Worm (Caenorhabditis elegans) whole organism, L3 larva: ENCODE measurements around the gene nhr-91.

Source experiments
- R02D3.7 ChIP-seq: fragments of 150-350 bp; optimal IDR thresholded peaks from 2 replicates; lab custom pipeline; 2014; ENCODE audit warnings: missing biosample characterization, missing genetic modification characterization
- aly-2 ChIP-seq: fragments of 150-350 bp; optimal IDR thresholded peaks from 2 replicates; lab custom pipeline; 2014; ENCODE audit warnings: missing biosample characterization, missing genetic modification characterization
- ama-1 ChIP-seq: fragments of 150-350 bp; optimal IDR thresholded peaks from 2 replicates; lab custom pipeline; 2018
- ceh-16 ChIP-seq: sonication (generic microtip); optimal IDR thresholded peaks from 2 replicates; lab custom pipeline; 2017; ENCODE audit warnings: missing biosample characterization, missing genetic modification characterization
- ceh-28 ChIP-seq: fragments of 150-350 bp; optimal IDR thresholded peaks from 2 replicates; lab custom pipeline; 2014; ENCODE audit warnings: missing biosample characterization, missing genetic modification reagents, missing genetic modification characterization
- ceh-82 ChIP-seq: fragments of 150-350 bp; optimal IDR thresholded peaks from 2 replicates; lab custom pipeline; 2014; ENCODE audit warnings: missing biosample characterization, missing genetic modification characterization
- ceh-9 ChIP-seq: sonication (generic microtip); optimal IDR thresholded peaks from 2 replicates; lab custom pipeline; 2018; ENCODE audit warnings: missing biosample characterization, missing genetic modification characterization
- daf-12 ChIP-seq: fragments of 150-350 bp; optimal IDR thresholded peaks from 2 replicates; lab custom pipeline; 2014; ENCODE audit warnings: missing biosample characterization, missing genetic modification reagents, missing genetic modification characterization
- egl-27 ChIP-seq: sonication (generic microtip); optimal IDR thresholded peaks from 4 replicates; lab custom pipeline; 2017; ENCODE audit warnings: missing biosample characterization, missing genetic modification reagents, missing genetic modification characterization
- egl-5 ChIP-seq: fragments of 150-350 bp; optimal IDR thresholded peaks from 2 replicates; lab custom pipeline; 2017; ENCODE audit warnings: missing biosample characterization, missing genetic modification reagents, missing genetic modification characterization, inconsistent platforms
- elt-1 ChIP-seq: fragments of 150-350 bp; optimal IDR thresholded peaks from 2 replicates; lab custom pipeline; 2014; ENCODE audit warnings: missing biosample characterization, missing genetic modification characterization
- elt-2 ChIP-seq: sonication (generic microtip); optimal IDR thresholded peaks from 2 replicates; lab custom pipeline; 2016; ENCODE audit warnings: missing genetic modification reagents, mild to moderate bottlenecking, missing genetic modification characterization, missing compliant biosample characterization
- elt-3 ChIP-seq, 3 experiments: fragments of 150-350 bp in 1 of 3; sonication (generic microtip) in 2 of 3; optimal IDR thresholded peaks; 2 replicates in 2 of 3; 4 replicates in 1 of 3; lab custom pipeline; 2014 to 2017; ENCODE audit warnings: missing biosample characterization in 3 of 3, missing genetic modification characterization in 3 of 3
- eor-1 ChIP-seq, 2 experiments: fragments of 150-350 bp; optimal IDR thresholded peaks; 2 replicates each; lab custom pipeline; 2014 to 2018; ENCODE audit warnings: missing biosample characterization in 2 of 2, missing genetic modification characterization in 2 of 2
- fkh-10 ChIP-seq: sonication (generic microtip); optimal IDR thresholded peaks from 2 replicates; lab custom pipeline; 2017; ENCODE audit warnings: missing biosample characterization, missing genetic modification reagents, missing genetic modification characterization
- fkh-2 ChIP-seq: fragments of 150-350 bp; optimal IDR thresholded peaks from 2 replicates; lab custom pipeline; 2014; ENCODE audit warnings: missing biosample characterization, missing genetic modification reagents, missing genetic modification characterization
- fos-1 ChIP-seq: fragments of 150-350 bp; optimal IDR thresholded peaks from 2 replicates; lab custom pipeline; 2014; ENCODE audit warnings: missing biosample characterization, missing genetic modification characterization
- hmg-11 ChIP-seq: sonication (generic microtip); optimal IDR thresholded peaks from 2 replicates; lab custom pipeline; 2016; ENCODE audit warnings: missing genetic modification characterization, missing compliant biosample characterization
- jun-1 ChIP-seq: fragments of 150-350 bp; optimal IDR thresholded peaks from 2 replicates; lab custom pipeline; 2014; ENCODE audit warnings: missing biosample characterization, missing genetic modification reagents, missing genetic modification characterization
- lin-15B ChIP-seq: fragments of 150-350 bp; optimal IDR thresholded peaks from 2 replicates; lab custom pipeline; 2014; ENCODE audit warnings: missing biosample characterization, missing genetic modification characterization
- lin-39 ChIP-seq: fragments of 150-350 bp; optimal IDR thresholded peaks from 2 replicates; lab custom pipeline; 2018; ENCODE audit warnings: missing biosample characterization, missing genetic modification reagents, missing genetic modification characterization
- lsy-12 ChIP-seq: sonication (generic microtip); optimal IDR thresholded peaks from 2 replicates; lab custom pipeline; 2016; ENCODE audit warnings: mild to moderate bottlenecking, missing genetic modification characterization, missing compliant biosample characterization
- mdl-1 ChIP-seq: fragments of 150-350 bp; optimal IDR thresholded peaks from 2 replicates; lab custom pipeline; 2014; ENCODE audit warnings: missing biosample characterization, missing genetic modification characterization
- mml-1 ChIP-seq: fragments of 150-350 bp; sonication (generic microtip); optimal IDR thresholded peaks from 3 replicates; lab custom pipeline; 2014; ENCODE audit warnings: missing biosample characterization, missing genetic modification characterization
- nhr-12 ChIP-seq: fragments of 150-350 bp; optimal IDR thresholded peaks from 2 replicates; lab custom pipeline; 2014; ENCODE audit warnings: missing biosample characterization, missing genetic modification characterization
- nhr-23 ChIP-seq: fragments of 150-350 bp; optimal IDR thresholded peaks from 2 replicates; lab custom pipeline; 2014; ENCODE audit warnings: missing biosample characterization, missing genetic modification reagents, missing genetic modification characterization
- nhr-25 ChIP-seq: sonication (generic microtip); optimal IDR thresholded peaks from 2 replicates; lab custom pipeline; 2017; ENCODE audit warnings: missing biosample characterization, missing genetic modification characterization
- nhr-43 ChIP-seq: sonication (generic microtip); optimal IDR thresholded peaks from 2 replicates; lab custom pipeline; 2016; ENCODE audit warnings: mild to moderate bottlenecking, missing genetic modification characterization, missing compliant biosample characterization; ENCODE audit not compliant: poor library complexity, severe bottlenecking
- nhr-67 ChIP-seq: fragments of 150-350 bp; optimal IDR thresholded peaks from 2 replicates; lab custom pipeline; 2014; ENCODE audit warnings: missing biosample characterization, missing genetic modification characterization
- nhr-76 ChIP-seq: fragments of 150-350 bp; sonication (generic microtip); optimal IDR thresholded peaks from 5 replicates; lab custom pipeline; 2014; ENCODE audit warnings: missing biosample characterization, missing genetic modification characterization
- nhr-77 ChIP-seq: fragments of 150-350 bp; optimal IDR thresholded peaks from 2 replicates; lab custom pipeline; 2014; ENCODE audit warnings: missing biosample characterization, missing genetic modification characterization
- pha-4 ChIP-seq: fragments of 150-350 bp; optimal IDR thresholded peaks from 2 replicates; lab custom pipeline; 2014; ENCODE audit warnings: missing biosample characterization, missing genetic modification reagents, missing genetic modification characterization
- pqm-1 ChIP-seq: fragments of 150-350 bp; optimal IDR thresholded peaks from 2 replicates; lab custom pipeline; 2017; ENCODE audit warnings: missing biosample characterization, missing genetic modification characterization, inconsistent platforms
- sea-2 ChIP-seq: fragments of 150-350 bp; sonication (generic microtip); optimal IDR thresholded peaks from 4 replicates; lab custom pipeline; 2014; ENCODE audit warnings: missing biosample characterization, missing genetic modification reagents, missing genetic modification characterization
- tbx-2 ChIP-seq: sonication (generic microtip); optimal IDR thresholded peaks from 2 replicates; lab custom pipeline; 2016; ENCODE audit warnings: mild to moderate bottlenecking, missing genetic modification characterization, missing compliant biosample characterization
- zag-1 ChIP-seq: fragments of 150-350 bp; optimal IDR thresholded peaks from 2 replicates; lab custom pipeline; 2014; ENCODE audit warnings: missing biosample characterization, missing genetic modification characterization
- ztf-11 ChIP-seq: fragments of 150-350 bp; optimal IDR thresholded peaks from 2 replicates; lab custom pipeline; 2014; ENCODE audit warnings: missing biosample characterization, missing genetic modification characterization
- ztf-4 ChIP-seq: fragments of 150-350 bp; optimal IDR thresholded peaks from 2 replicates; lab custom pipeline; 2014; ENCODE audit warnings: missing biosample characterization, missing genetic modification characterization

Gene nhr-91

ce11 chrX:15302863-15303262 lies 6.3 kb upstream of the nhr-91 start, which contains the start of gene ser-2:
Gene ser-2, minus strand, starts transcription at chrX:15302963.
- TF ChIP-seq eor-1 (tag; optimal IDR thresholded peaks at IDR 0.05; lab: Kevin White, UChicago) (no peak), hmg-11 (tag; lab: Kevin White, UChicago) (no peak), fkh-10 (no peak), sea-2 (GFP tag; lab: Kevin White, UChicago) (no peak), aly-2 (no peak), lin-39 (peak; percentile 10), nhr-77 (tag; lab: Kevin White, UChicago) (no peak)
- TF ChIP-seq, all 47 proteins: peak for 1

DNA sequence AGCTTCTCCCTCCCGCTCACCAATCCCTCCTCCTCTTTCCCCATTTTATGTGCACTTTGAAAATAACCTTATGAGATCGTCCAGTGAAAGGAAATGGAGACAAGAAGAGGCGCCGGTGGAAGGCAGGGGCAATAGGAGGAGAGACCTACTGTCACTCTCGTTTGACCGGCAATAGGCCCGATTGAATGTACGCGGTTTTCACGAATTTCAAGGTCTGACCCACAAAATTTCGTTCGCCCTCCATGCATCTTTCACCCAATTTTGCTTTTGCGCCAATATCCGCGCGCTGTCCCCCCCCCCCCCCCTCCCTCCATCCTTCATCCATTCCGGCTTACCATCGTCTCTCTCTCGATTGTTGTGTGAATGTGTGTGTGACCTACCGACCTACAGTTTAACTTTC lies 1.5 kb upstream of the nhr-91 start:
- no peak for TF ChIP-seq tbx-2 (tag; lab: Kevin White, UChicago)
- TF ChIP-seq nhr-25 (tag; lab: Kevin White, UChicago) = peak; percentile 4
- TF ChIP-seq nhr-23 = peak; percentile 77

- TF ChIP-seq fos-1 (tag; lab: Kevin White, UChicago) (no peak), ama-1 (lab: Kevin White, UChicago) (no peak), mdl-1 (tag; lab: Kevin White, UChicago) (no peak), ceh-16 (no peak), pqm-1 (tag; lab: Kevin White, UChicago) (no peak), egl-5 (tag; lab: Kevin White, UChicago) (no peak), ceh-28 (no peak), nhr-77 (tag; lab: Kevin White, UChicago) (no peak), ceh-82 (tag; lab: Kevin White, UChicago) (no peak), ztf-11 (tag; lab: Kevin White, UChicago) (no peak), sea-2 (GFP tag; lab: Kevin White, UChicago) (no peak), elt-2 (tag; lab: Kevin White, UChicago) (no peak), hmg-11 (tag; lab: Kevin White, UChicago) (no peak)
Observed at ce11 chrX:15308685-15309084, 484 bp upstream of the nhr-91 start.

DNA sequence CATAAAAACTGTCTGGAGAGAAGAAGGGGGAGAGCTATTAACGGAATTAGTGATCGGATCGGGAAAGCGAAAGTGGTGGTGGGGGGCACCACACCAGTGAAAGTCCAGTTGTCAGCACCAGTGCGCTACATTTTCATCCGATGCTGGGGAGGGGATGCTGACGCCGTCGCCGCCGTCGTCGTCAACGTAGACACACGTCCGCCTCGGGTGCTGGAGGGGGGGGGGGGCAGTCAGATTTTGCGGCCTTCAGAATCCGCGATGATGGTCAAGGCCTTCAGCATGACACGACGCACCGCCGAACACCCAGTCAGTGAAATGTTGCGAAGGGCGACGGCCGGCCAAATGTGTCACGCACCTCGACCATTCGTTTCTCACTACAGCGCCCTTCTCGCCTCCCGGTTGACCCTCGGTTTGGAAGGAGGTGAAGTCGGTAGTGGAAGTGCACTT lies 1.2 kb downstream of the nhr-91 start:
- peak; percentile 85 for TF ChIP-seq nhr-23
- no peak for TF ChIP-seq lin-39
- no peak for TF ChIP-seq elt-1 (tag; lab: Kevin White, UChicago)
- no peak for TF ChIP-seq nhr-67
- no peak for TF ChIP-seq nhr-43 (tag; lab: Kevin White, UChicago)
- TF ChIP-seq mdl-1 (tag; lab: Kevin White, UChicago) = no peak
- TF ChIP-seq fkh-2 = no peak
- TF ChIP-seq ama-1 (lab: Kevin White, UChicago) = no peak
- TF ChIP-seq nhr-12 (tag; lab: Kevin White, UChicago) = no peak
- no peak for TF ChIP-seq egl-27 (tag; lab: Kevin White, UChicago)
- no peak for TF ChIP-seq hmg-11 (tag; lab: Kevin White, UChicago)
- TF ChIP-seq ztf-11 (tag; lab: Kevin White, UChicago) = no peak
- no peak for TF ChIP-seq nhr-76 (tag; lab: Kevin White, UChicago)
- peak; percentile 8 for TF ChIP-seq tbx-2 (tag; lab: Kevin White, UChicago)
- no peak for TF ChIP-seq zag-1
- no peak for TF ChIP-seq R02D3.7
- no peak for TF ChIP-seq eor-1 (tag; optimal IDR thresholded peaks at IDR 0.05; lab: Kevin White, UChicago)
- TF ChIP-seq ztf-4 = no peak
- TF ChIP-seq ceh-9 (tag; lab: Kevin White, UChicago) = no peak
- no peak for TF ChIP-seq nhr-77 (tag; lab: Kevin White, UChicago)
- no peak for TF ChIP-seq daf-12 (tag; lab: Kevin White, UChicago)
- no peak for TF ChIP-seq pha-4 (tag; lab: Kevin White, UChicago)
- TF ChIP-seq jun-1 (tag; lab: Kevin White, UChicago) = no peak
- peak; percentile 66 for TF ChIP-seq lsy-12
- TF ChIP-seq aly-2 = no peak
- TF ChIP-seq elt-2 (tag; lab: Kevin White, UChicago) = no peak
- TF ChIP-seq ceh-82 (tag; lab: Kevin White, UChicago) = no peak
- no peak for TF ChIP-seq lin-15B (tag; lab: Kevin White, UChicago)
- TF ChIP-seq elt-3 (tag; optimal IDR thresholded peaks at IDR 0.05; lab: Kevin White, UChicago) = peak in 1 of 3 experiments; percentile 11
- TF ChIP-seq ceh-28 = no peak
- no peak for TF ChIP-seq egl-5 (tag; lab: Kevin White, UChicago)
- TF ChIP-seq pqm-1 (tag; lab: Kevin White, UChicago) = no peak
- TF ChIP-seq mml-1 (tag; lab: Kevin White, UChicago) = no peak
- TF ChIP-seq nhr-25 (tag; lab: Kevin White, UChicago) = peak; percentile 86
- TF ChIP-seq, all 47 proteins: peak for 5
